Fruit fly (Drosophila melanogaster) whole organism, embryonic: ENCODE results near the gene Idh3b.
A peak's percentile ranks its signal among the peaks of the same experiment; 100 is the strongest.

Source experiments
- CG10267 ChIP-seq: fragments of 200-800 bp; sonication (Bioruptor generic); optimal IDR thresholded peaks from 2 replicates; lab custom pipeline; 2018; ENCODE audit warnings: missing biosample characterization, mild to moderate bottlenecking, missing genetic modification characterization, moderate library complexity
- CG10431 ChIP-seq: fragments of 200-800 bp; sonication (Bioruptor generic); optimal IDR thresholded peaks from 3 replicates; lab custom pipeline; 2018; ENCODE audit warnings: missing biosample characterization, mild to moderate bottlenecking, missing genetic modification characterization
- CG10959 ChIP-seq: fragments of 200-800 bp; sonication (Bioruptor generic); IDR thresholded peaks from 2 replicates; pipeline ENCODE4 v1.3.6; 2022; ENCODE audit warnings: missing biosample characterization, missing genetic modification characterization
- CG12769 ChIP-seq: fragments of 200-800 bp; sonication (Bioruptor generic); optimal IDR thresholded peaks from 2 replicates; lab custom pipeline; 2019; ENCODE audit warnings: missing biosample characterization, mild to moderate bottlenecking, missing genetic modification characterization, moderate library complexity
- CG13624 ChIP-seq: fragments of 200-800 bp; sonication (Bioruptor generic); optimal IDR thresholded peaks from 2 replicates; lab custom pipeline; 2016; ENCODE audit warnings: missing biosample characterization, missing genetic modification characterization
- CG14441 ChIP-seq: fragments of 200-800 bp; sonication (Bioruptor generic); IDR thresholded peaks from 2 replicates; pipeline ENCODE4 v1.3.6; 2022; ENCODE audit warnings: missing biosample characterization, missing genetic modification characterization
- CG14965 ChIP-seq: fragments of 200-800 bp; sonication (Bioruptor generic); optimal IDR thresholded peaks from 2 replicates; lab custom pipeline; 2016; ENCODE audit warnings: missing biosample characterization, missing genetic modification characterization, borderline replicate concordance
- CG1647 ChIP-seq: fragments of 200-800 bp; sonication (Bioruptor generic); optimal IDR thresholded peaks from 3 replicates; lab custom pipeline; 2016; ENCODE audit warnings: missing biosample characterization, missing genetic modification characterization
- CG18599 ChIP-seq: fragments of 200-800 bp; sonication (Bioruptor generic); optimal IDR thresholded peaks from 3 replicates; lab custom pipeline; 2017; ENCODE audit warnings: missing biosample characterization, missing genetic modification characterization, mild to moderate bottlenecking, moderate library complexity, missing genetic modification reagents
- CG18764 ChIP-seq: fragments of 200-800 bp; sonication (Bioruptor generic); optimal IDR thresholded peaks from 3 replicates; lab custom pipeline; 2016; ENCODE audit warnings: missing biosample characterization, missing genetic modification characterization
- CG2120 ChIP-seq: fragments of 200-800 bp; sonication (Bioruptor generic); optimal IDR thresholded peaks from 3 replicates; lab custom pipeline; 2016; ENCODE audit warnings: missing biosample characterization, missing genetic modification characterization
- CG2889 ChIP-seq: fragments of 200-800 bp; sonication (Bioruptor generic); IDR thresholded peaks from 3 replicates; pipeline ENCODE4 v1.3.6; 2022; ENCODE audit warnings: missing biosample characterization, missing genetic modification characterization
- CG31388 ChIP-seq: fragments of 200-800 bp; sonication (Bioruptor generic); optimal IDR thresholded peaks from 2 replicates; lab custom pipeline; 2016; ENCODE audit warnings: missing biosample characterization, missing genetic modification characterization
- CG4282 ChIP-seq: fragments of 200-800 bp; sonication (Bioruptor generic); optimal IDR thresholded peaks from 2 replicates; lab custom pipeline; 2016; ENCODE audit warnings: missing biosample characterization, missing genetic modification characterization
- CG4820 ChIP-seq: fragments of 200-800 bp; sonication (Bioruptor generic); optimal IDR thresholded peaks from 3 replicates; lab custom pipeline; 2016; ENCODE audit warnings: missing biosample characterization, missing genetic modification characterization
- CG7271 ChIP-seq: fragments of 200-800 bp; sonication (Bioruptor generic); optimal IDR thresholded peaks from 2 replicates; lab custom pipeline; 2018; ENCODE audit warnings: missing biosample characterization, mild to moderate bottlenecking, missing genetic modification characterization, moderate library complexity
- CG7745 ChIP-seq: fragments of 200-800 bp; sonication (Bioruptor generic); optimal IDR thresholded peaks from 2 replicates; lab custom pipeline; 2018; ENCODE audit warnings: missing biosample characterization, mild to moderate bottlenecking, missing genetic modification characterization, moderate library complexity
- CG7839 ChIP-seq: fragments of 200-800 bp; sonication (Bioruptor generic); optimal IDR thresholded peaks from 3 replicates; lab custom pipeline; 2018; ENCODE audit warnings: missing biosample characterization, mild to moderate bottlenecking, missing genetic modification characterization, moderate library complexity
- CG9437 ChIP-seq: fragments of 200-800 bp; sonication (Bioruptor generic); optimal IDR thresholded peaks from 2 replicates; lab custom pipeline; 2018; ENCODE audit warnings: missing biosample characterization, mild to moderate bottlenecking, missing genetic modification characterization
- CG9727 ChIP-seq: fragments of 200-800 bp; sonication (Bioruptor generic); optimal IDR thresholded peaks from 3 replicates; lab custom pipeline; 2017; ENCODE audit warnings: missing biosample characterization, mild to moderate bottlenecking, missing genetic modification characterization
- CG9817 ChIP-seq: fragments of 200-800 bp; sonication (Bioruptor generic); optimal IDR thresholded peaks from 2 replicates; lab custom pipeline; 2018; ENCODE audit warnings: missing biosample characterization, mild to moderate bottlenecking, missing genetic modification characterization, moderate library complexity
- Chrac-16 ChIP-seq: fragments of 200-800 bp; sonication (Bioruptor generic); optimal IDR thresholded peaks from 3 replicates; lab custom pipeline; 2016; ENCODE audit warnings: missing biosample characterization, missing genetic modification characterization
- CoRest ChIP-seq: fragments of 200-800 bp; sonication (Bioruptor generic); optimal IDR thresholded peaks from 3 replicates; lab custom pipeline; 2018; ENCODE audit warnings: missing biosample characterization, mild to moderate bottlenecking, missing genetic modification characterization, moderate library complexity
- Deaf1 ChIP-seq: fragments of 200-800 bp; optimal IDR thresholded peaks from 3 replicates; lab custom pipeline; 2019; ENCODE audit warnings: missing biosample characterization, mild to moderate bottlenecking, missing genetic modification characterization, moderate library complexity
- Dll ChIP-seq: fragments of 200-800 bp; sonication (Bioruptor generic); IDR thresholded peaks from 4 replicates; pipeline ENCODE4 v1.3.6; 2022; ENCODE audit warnings: missing biosample characterization, missing genetic modification characterization; ENCODE audit not compliant: partially characterized antibody
- MTF-1 ChIP-seq: fragments of 200-800 bp; sonication (Bioruptor generic); optimal IDR thresholded peaks from 2 replicates; lab custom pipeline; 2018; ENCODE audit warnings: missing biosample characterization, mild to moderate bottlenecking, missing genetic modification characterization, borderline replicate concordance
- NK7.1 ChIP-seq: fragments of 200-800 bp; sonication (Bioruptor generic); optimal IDR thresholded peaks from 3 replicates; lab custom pipeline; 2016; ENCODE audit warnings: missing biosample characterization, missing genetic modification characterization
- Nf-YC ChIP-seq: fragments of 200-800 bp; optimal IDR thresholded peaks from 3 replicates; lab custom pipeline; 2019; ENCODE audit warnings: missing biosample characterization, mild to moderate bottlenecking, missing genetic modification characterization, moderate library complexity
- Ptx1 ChIP-seq: fragments of 200-800 bp; sonication (Bioruptor generic); IDR thresholded peaks from 2 replicates; pipeline ENCODE4 v1.3.6; 2022; ENCODE audit warnings: missing biosample characterization, missing genetic modification characterization
- Sin3A ChIP-seq: fragments of >200 bp; optimal IDR thresholded peaks from 2 replicates; lab custom pipeline; 2018
- Sox100B ChIP-seq: fragments of 200-800 bp; sonication (Bioruptor generic); optimal IDR thresholded peaks from 3 replicates; lab custom pipeline; 2018; ENCODE audit warnings: missing biosample characterization, mild to moderate bottlenecking, missing genetic modification characterization
- Sry-δ ChIP-seq: fragments of 200-800 bp; sonication (Bioruptor generic); optimal IDR thresholded peaks from 2 replicates; lab custom pipeline; 2016; ENCODE audit warnings: missing biosample characterization, missing genetic modification characterization
- Trl ChIP-seq, 3 experiments: fragments of >200 bp in 2 of 3; fragments of 200-800 bp in 1 of 3; sonication (Bioruptor generic) in 1 of 3; optimal IDR thresholded peaks; 2 replicates in 1 of 3; 3 replicates in 2 of 3; lab custom pipeline; 2016 to 2017; ENCODE audit warnings: missing biosample characterization in 1 of 3, missing genetic modification characterization in 1 of 3
- bab2 ChIP-seq: fragments of 200-800 bp; sonication (Bioruptor generic); optimal IDR thresholded peaks from 2 replicates; lab custom pipeline; 2016; ENCODE audit warnings: missing biosample characterization, missing genetic modification characterization
- croc ChIP-seq: fragments of 200-800 bp; sonication (Bioruptor generic); conservative IDR thresholded peaks from 3 replicates; pipeline ENCODE4 v1.3.6; 2022; ENCODE audit warnings: missing biosample characterization, missing genetic modification characterization
- crp ChIP-seq, 2 experiments: fragments of 200-800 bp; sonication (Bioruptor generic); optimal IDR thresholded peaks; 2 replicates in 1 of 2; 3 replicates in 1 of 2; lab custom pipeline; 2017; ENCODE audit warnings: missing biosample characterization in 2 of 2, missing genetic modification characterization in 2 of 2, mild to moderate bottlenecking in 1 of 2, moderate library complexity in 1 of 2
- dmrt99B ChIP-seq: fragments of 200-800 bp; sonication (Bioruptor generic); optimal IDR thresholded peaks from 2 replicates; lab custom pipeline; 2018; ENCODE audit warnings: missing biosample characterization, mild to moderate bottlenecking, missing genetic modification characterization, moderate library complexity
- fru ChIP-seq: fragments of >200 bp; optimal IDR thresholded peaks from 2 replicates; lab custom pipeline; 2017
- ftz-f1 ChIP-seq: fragments of 200-800 bp; sonication (Bioruptor generic); optimal IDR thresholded peaks from 2 replicates; lab custom pipeline; 2016; ENCODE audit warnings: missing biosample characterization, missing genetic modification characterization
- gem ChIP-seq: fragments of 200-800 bp; sonication (Bioruptor generic); optimal IDR thresholded peaks from 2 replicates; lab custom pipeline; 2019; ENCODE audit warnings: missing biosample characterization, mild to moderate bottlenecking, missing genetic modification characterization, moderate library complexity
- grau ChIP-seq: fragments of 200-800 bp; optimal IDR thresholded peaks from 3 replicates; lab custom pipeline; 2019; ENCODE audit warnings: missing biosample characterization, mild to moderate bottlenecking, missing genetic modification characterization, moderate library complexity
- lbe ChIP-seq: fragments of 200-800 bp; sonication (Bioruptor generic); optimal IDR thresholded peaks from 2 replicates; lab custom pipeline; 2016; ENCODE audit warnings: missing biosample characterization, mild to moderate bottlenecking, missing genetic modification characterization
- phol ChIP-seq: fragments of 200-800 bp; sonication (Bioruptor generic); optimal IDR thresholded peaks from 3 replicates; lab custom pipeline; 2018; ENCODE audit warnings: missing biosample characterization, mild to moderate bottlenecking, missing genetic modification characterization, moderate library complexity
- pita ChIP-seq: fragments of 200-800 bp; sonication (Bioruptor generic); optimal IDR thresholded peaks from 2 replicates; lab custom pipeline; 2017; ENCODE audit warnings: missing biosample characterization, mild to moderate bottlenecking, missing genetic modification characterization
- shn ChIP-seq: fragments of 200-800 bp; sonication (Bioruptor generic); optimal IDR thresholded peaks from 3 replicates; lab custom pipeline; 2016; ENCODE audit warnings: missing biosample characterization, missing genetic modification characterization
- slbo ChIP-seq: fragments of 200-800 bp; sonication (Bioruptor generic); IDR thresholded peaks from 2 replicates; pipeline ENCODE4 v1.3.6; 2022; ENCODE audit warnings: missing biosample characterization, missing genetic modification characterization
- stwl ChIP-seq: fragments of 200-800 bp; sonication (Bioruptor generic); optimal IDR thresholded peaks from 3 replicates; lab custom pipeline; 2018; ENCODE audit warnings: missing biosample characterization, mild to moderate bottlenecking, missing genetic modification characterization, moderate library complexity
- sug ChIP-seq: fragments of 200-800 bp; optimal IDR thresholded peaks from 2 replicates; lab custom pipeline; 2019; ENCODE audit warnings: missing biosample characterization, mild to moderate bottlenecking, missing genetic modification characterization, moderate library complexity
- tup ChIP-seq: fragments of 200-800 bp; sonication (Bioruptor generic); optimal IDR thresholded peaks from 2 replicates; lab custom pipeline; 2016; ENCODE audit warnings: missing biosample characterization, mild to moderate bottlenecking, missing genetic modification characterization, moderate library complexity

The Idh3b gene

DNA sequence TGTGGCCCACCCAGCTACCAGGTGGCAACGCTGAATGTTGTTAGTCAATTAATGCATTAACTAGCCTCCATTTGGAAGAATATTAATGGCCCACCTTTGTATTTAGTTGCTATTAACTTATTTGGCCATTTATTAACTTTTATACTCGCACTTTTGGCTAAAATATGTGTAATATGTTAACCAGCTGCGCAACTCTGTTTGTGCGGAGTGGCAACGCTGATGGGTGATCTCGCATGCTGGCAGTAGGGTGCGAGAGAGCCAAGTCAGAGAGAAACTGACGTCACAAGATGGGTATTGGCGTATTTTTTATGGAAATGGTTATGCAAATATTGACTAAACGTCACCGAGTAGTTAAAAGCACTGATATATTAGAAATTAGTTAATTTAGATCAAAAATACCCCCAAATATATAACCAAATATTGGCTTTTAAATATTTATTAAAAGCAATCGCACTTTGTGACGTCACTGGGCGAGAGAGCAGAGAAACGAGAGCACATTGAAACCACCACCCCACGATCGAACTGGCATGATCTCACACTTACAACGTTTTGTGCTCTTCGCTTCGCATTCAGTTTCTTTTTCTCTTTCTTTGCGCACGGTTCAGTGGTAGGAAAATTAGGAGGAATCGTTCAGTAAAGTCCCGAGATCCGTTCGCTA is 22.6 kb upstream of the Idh3b start, which contains the start of gene how (continued):
- TF ChIP-seq Sox100B (peak; percentile 20), CG2889 (GFP tag; lab: Robert Waterston, UW) (no peak), Trl (optimal IDR thresholded peaks at IDR 0.05; lab: Kevin White, UChicago) (peak; percentile 95 to 98), Trl (GFP tag; optimal IDR thresholded peaks at IDR 0.05; lab: Kevin White, UChicago) (peak; percentile 55), CG10267 (peak; percentile 40), fru (no peak), dmrt99B (no peak), Nf-YC (peak; percentile 37), CG13624 (peak; percentile 22), CoRest (tag; lab: Kevin White, UChicago) (peak; percentile 56), shn (peak; percentile 11), grau (tag; lab: Kevin White, UChicago) (peak; percentile 6), Ptx1 (GFP tag; lab: Robert Waterston, UW) (peak; percentile 53), CG2120 (GFP tag; lab: Kevin White, UChicago) (peak; percentile 26), Sin3A (lab: Kevin White, UChicago) (peak; percentile 90), CG7745 (tag; lab: Kevin White, UChicago) (no peak), Dll (GFP tag; lab: Robert Waterston, UW) (peak; percentile 57; the same call in 3 of the 4 replicates), CG4820 (GFP tag; lab: Kevin White, UChicago) (no peak), CG31388 (GFP tag; lab: Kevin White, UChicago) (no peak), CG12769 (tag; lab: Kevin White, UChicago) (peak; percentile 25), phol (peak; percentile 46), Deaf1 (tag; lab: Kevin White, UChicago) (no peak), pita (GFP tag; lab: Kevin White, UChicago) (no peak), NK7.1 (GFP tag; lab: Kevin White, UChicago) (peak; percentile 8), CG9437 (peak; percentile 4), CG18599 (GFP tag; lab: Kevin White, UChicago) (peak; percentile 31), CG1647 (GFP tag; lab: Kevin White, UChicago) (no peak), gem (tag; lab: Kevin White, UChicago) (peak; percentile 30), CG7271 (tag; lab: Kevin White, UChicago) (no peak), bab2 (no peak), crp (GFP tag; optimal IDR thresholded peaks at IDR 0.05; lab: Kevin White, UChicago) (peak in 1 of 2 experiments; percentile 45), CG10959 (GFP tag; lab: Robert Waterston, UW) (no peak), Chrac-16 (peak; percentile 8), lbe (GFP tag; lab: Kevin White, UChicago) (peak; percentile 3), stwl (peak; percentile 45), croc (GFP tag; lab: Robert Waterston, UW) (no peak), CG14441 (GFP tag; lab: Robert Waterston, UW) (no peak), CG18764 (no peak), Sry-δ (peak; percentile 34), CG10431 (GFP tag; lab: Kevin White, UChicago) (peak; percentile 36), ftz-f1 (GFP tag; lab: Kevin White, UChicago) (no peak), tup (GFP tag; lab: Kevin White, UChicago) (peak; percentile 2), CG14965 (no peak), CG4282 (no peak), sug (tag; lab: Kevin White, UChicago) (peak; percentile 27), slbo (peak; percentile 38; the same call in 1 of the 2 replicates), CG7839 (tag; lab: Kevin White, UChicago) (no peak), MTF-1 (GFP tag; lab: Kevin White, UChicago) (peak; percentile 91), CG9727 (GFP tag; lab: Kevin White, UChicago) (peak; percentile 44), CG9817 (tag; lab: Kevin White, UChicago) (no peak)
